Worm (Caenorhabditis elegans) whole organism, L4 larva: ENCODE data around the gene cpr-1.

ENCODE experiments used
- ceh-44 ChIP-seq: fragments of 200-800 bp; sonication (Bioruptor generic); IDR thresholded peaks from 2 replicates; pipeline ENCODE4 v1.3.6; 2022; ENCODE audit warnings: missing genetic modification reagents, missing genetic modification characterization, missing compliant biosample characterization
- daf-19 ChIP-seq: fragments of 200-800 bp; sonication (Bioruptor generic); conservative IDR thresholded peaks from 2 replicates; pipeline ENCODE4 v1.3.6; 2022; ENCODE audit warnings: missing genetic modification characterization, missing compliant biosample characterization
- egl-27 ChIP-seq: sonication (generic microtip); optimal IDR thresholded peaks from 3 replicates; lab custom pipeline; 2017; ENCODE audit warnings: missing biosample characterization, missing genetic modification reagents, missing genetic modification characterization
- lin-39 ChIP-seq: fragments of 150-350 bp; optimal IDR thresholded peaks from 2 replicates; lab custom pipeline; 2014; ENCODE audit warnings: missing biosample characterization, missing genetic modification reagents, missing genetic modification characterization
- lsy-2 ChIP-seq, 2 experiments: fragments of 150-350 bp in 1 of 2; sonication (generic microtip) in 1 of 2; optimal IDR thresholded peaks; 2 replicates each; lab custom pipeline; 2014 to 2017; ENCODE audit warnings: missing biosample characterization in 2 of 2, missing genetic modification characterization in 2 of 2
- mep-1 ChIP-seq: fragments of 150-350 bp; sonication (generic microtip); optimal IDR thresholded peaks from 3 replicates; lab custom pipeline; 2014; ENCODE audit warnings: missing biosample characterization, missing genetic modification characterization
- nhr-237 ChIP-seq: sonication (generic microtip); optimal IDR thresholded peaks from 2 replicates; lab custom pipeline; 2017; ENCODE audit warnings: missing biosample characterization, missing genetic modification characterization
- nhr-77 ChIP-seq: fragments of 150-350 bp; optimal IDR thresholded peaks from 2 replicates; lab custom pipeline; 2014; ENCODE audit warnings: missing biosample characterization, missing genetic modification characterization
- pqm-1 ChIP-seq: sonication (generic microtip); optimal IDR thresholded peaks from 2 replicates; lab custom pipeline; 2017; ENCODE audit warnings: missing biosample characterization, missing genetic modification characterization
- vab-7 ChIP-seq: fragments of 200-800 bp; sonication (Bioruptor generic); IDR thresholded peaks from 2 replicates; pipeline ENCODE4 v1.3.6; 2022; ENCODE audit warnings: missing genetic modification reagents, missing genetic modification characterization, missing compliant biosample characterization

DNA sequence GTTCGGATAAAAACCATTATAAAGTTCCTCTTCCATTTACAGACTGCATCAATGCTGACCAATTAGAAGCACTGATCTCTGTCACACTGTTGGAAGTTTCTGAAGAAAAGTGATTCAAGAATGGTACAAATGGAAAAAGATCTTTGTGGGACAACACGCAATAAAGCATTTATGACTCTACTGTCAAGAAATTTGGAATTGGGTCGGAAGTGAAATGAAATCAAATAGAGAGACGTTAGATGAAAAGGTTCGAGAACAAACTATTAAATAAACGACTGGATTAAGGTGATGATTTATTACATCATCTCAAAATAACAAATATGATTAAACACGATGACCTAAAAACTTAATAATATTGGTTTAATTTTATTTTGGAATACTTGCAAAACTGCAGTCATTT, 31.1 kb downstream of the cpr-1 start, which contains the start of gene F57F5.3:
- no peak for TF ChIP-seq lsy-2 (tag; optimal IDR thresholded peaks at IDR 0.05; lab: Kevin White, UChicago)
- no peak for TF ChIP-seq nhr-77
- no peak for TF ChIP-seq nhr-237 (tag; lab: Kevin White, UChicago)
- TF ChIP-seq vab-7 (GFP tag; lab: Robert Waterston, UW), result no peak
- no peak for TF ChIP-seq ceh-44 (GFP tag; lab: Robert Waterston, UW)
- no peak for TF ChIP-seq pqm-1 (tag; lab: Kevin White, UChicago)
- TF ChIP-seq lin-39, result no peak
- no peak for TF ChIP-seq daf-19 (GFP tag; lab: Robert Waterston, UW)
- TF ChIP-seq mep-1, result no peak
- TF ChIP-seq egl-27 (tag; lab: Kevin White, UChicago), result no peak
